Fruit fly (Drosophila melanogaster) whole organism, prepupa: Measurements from ENCODE around the gene CG14968.

Experiments
- Blimp-1 ChIP-seq: fragments of 200-800 bp; sonication (Bioruptor generic); optimal IDR thresholded peaks from 3 replicates; lab custom pipeline; 2017; ENCODE audit warnings: missing biosample characterization, missing genetic modification characterization, mild to moderate bottlenecking, moderate library complexity, missing genetic modification reagents
- CG10669 ChIP-seq: fragments of 200-800 bp; sonication (Bioruptor generic); optimal IDR thresholded peaks from 3 replicates; lab custom pipeline; 2018; ENCODE audit warnings: missing biosample characterization, mild to moderate bottlenecking, missing genetic modification characterization, moderate library complexity
- CG11294 ChIP-seq: fragments of 200-800 bp; sonication (Bioruptor generic); IDR thresholded peaks from 2 replicates; pipeline ENCODE4 v1.3.6; 2022; ENCODE audit warnings: missing biosample characterization, missing genetic modification characterization
- CG11762 ChIP-seq: fragments of 200-800 bp; sonication (Bioruptor generic); optimal IDR thresholded peaks from 3 replicates; lab custom pipeline; 2016; ENCODE audit warnings: missing biosample characterization, missing genetic modification characterization; ENCODE audit not compliant: insufficient read depth
- CG11902 ChIP-seq: fragments of 200-800 bp; sonication (Bioruptor generic); optimal IDR thresholded peaks from 3 replicates; lab custom pipeline; 2016; ENCODE audit warnings: missing biosample characterization, missing genetic modification characterization
- CG15336 ChIP-seq: fragments of 200-800 bp; sonication (Bioruptor generic); IDR thresholded peaks from 2 replicates; pipeline ENCODE4 v1.3.6; 2022; ENCODE audit warnings: missing biosample characterization, missing genetic modification characterization
- CG1621 ChIP-seq: fragments of 200-800 bp; sonication (Bioruptor generic); optimal IDR thresholded peaks from 3 replicates; lab custom pipeline; 2018; ENCODE audit warnings: missing biosample characterization, mild to moderate bottlenecking, missing genetic modification characterization
- CG3032 ChIP-seq: fragments of 200-800 bp; optimal IDR thresholded peaks from 2 replicates; lab custom pipeline; 2019; ENCODE audit warnings: missing biosample characterization, mild to moderate bottlenecking, missing genetic modification characterization, moderate library complexity
- CG31627 ChIP-seq: fragments of 200-800 bp; sonication (Bioruptor generic); optimal IDR thresholded peaks from 3 replicates; lab custom pipeline; 2016; ENCODE audit warnings: missing biosample characterization, missing genetic modification characterization
- CG32006 ChIP-seq: fragments of 200-800 bp; sonication (Bioruptor generic); optimal IDR thresholded peaks from 3 replicates; lab custom pipeline; 2017; ENCODE audit warnings: missing biosample characterization, mild to moderate bottlenecking, missing genetic modification characterization
- CG34406 ChIP-seq: fragments of 200-800 bp; sonication (Bioruptor generic); optimal IDR thresholded peaks from 3 replicates; lab custom pipeline; 2016; ENCODE audit warnings: missing biosample characterization, missing genetic modification characterization
- CG3919 ChIP-seq: fragments of 200-800 bp; sonication (Bioruptor generic); optimal IDR thresholded peaks from 3 replicates; lab custom pipeline; 2016; ENCODE audit warnings: missing biosample characterization, missing genetic modification characterization
- CG4318 ChIP-seq: fragments of 200-800 bp; sonication (Bioruptor generic); optimal IDR thresholded peaks from 3 replicates; lab custom pipeline; 2017; ENCODE audit warnings: missing biosample characterization, mild to moderate bottlenecking, missing genetic modification characterization
- CG6163 ChIP-seq: fragments of 200-800 bp; sonication (Bioruptor generic); IDR thresholded peaks from 3 replicates; pipeline ENCODE4 v1.3.6; 2022; ENCODE audit warnings: missing biosample characterization, missing genetic modification characterization
- CG6276 ChIP-seq: fragments of 200-800 bp; sonication (Bioruptor generic); optimal IDR thresholded peaks from 2 replicates; lab custom pipeline; 2017; ENCODE audit warnings: missing biosample characterization, mild to moderate bottlenecking, missing genetic modification characterization
- CG6792 ChIP-seq: fragments of 200-800 bp; sonication (Bioruptor generic); optimal IDR thresholded peaks from 3 replicates; lab custom pipeline; 2016; ENCODE audit warnings: missing biosample characterization, missing genetic modification characterization
- CG6808 ChIP-seq: fragments of 200-800 bp; sonication (Bioruptor generic); optimal IDR thresholded peaks from 3 replicates; lab custom pipeline; 2017; ENCODE audit warnings: missing biosample characterization, missing genetic modification characterization, mild to moderate bottlenecking, moderate library complexity, missing genetic modification reagents
- CG7368 ChIP-seq: fragments of 200-800 bp; sonication (Bioruptor generic); optimal IDR thresholded peaks from 3 replicates; lab custom pipeline; 2016; ENCODE audit warnings: missing biosample characterization, missing genetic modification characterization
- CG8119 ChIP-seq: fragments of 200-800 bp; sonication (Bioruptor generic); IDR thresholded peaks from 3 replicates; pipeline ENCODE4 v1.3.6; 2022; ENCODE audit warnings: missing biosample characterization, missing genetic modification characterization
- CG8632 ChIP-seq: fragments of 200-800 bp; sonication (Bioruptor generic); optimal IDR thresholded peaks from 3 replicates; lab custom pipeline; 2016; ENCODE audit warnings: missing biosample characterization, missing genetic modification characterization
- CG9139 ChIP-seq: fragments of 200-800 bp; sonication (Bioruptor generic); optimal IDR thresholded peaks from 3 replicates; lab custom pipeline; 2017; ENCODE audit warnings: missing biosample characterization, mild to moderate bottlenecking, missing genetic modification characterization
- Eip75B ChIP-seq: fragments of 200-800 bp; sonication (Bioruptor generic); optimal IDR thresholded peaks from 3 replicates; lab custom pipeline; 2016; ENCODE audit warnings: missing biosample characterization, missing genetic modification characterization
- Eip78C ChIP-seq: fragments of 200-800 bp; sonication (Bioruptor generic); peaks from one replicate; lab custom pipeline; 2016; ENCODE audit warnings: missing biosample characterization, missing genetic modification characterization
- Eip93F ChIP-seq: fragments of 200-800 bp; sonication (Bioruptor generic); optimal IDR thresholded peaks from 2 replicates; lab custom pipeline; 2016; ENCODE audit warnings: missing biosample characterization, mild to moderate bottlenecking, missing genetic modification characterization
- Ets21C ChIP-seq: fragments of 200-800 bp; sonication (Bioruptor generic); optimal IDR thresholded peaks from 3 replicates; lab custom pipeline; 2016; ENCODE audit warnings: missing biosample characterization, missing genetic modification characterization
- Ets96B ChIP-seq: fragments of 200-800 bp; optimal IDR thresholded peaks from 2 replicates; lab custom pipeline; 2019; ENCODE audit warnings: missing biosample characterization, mild to moderate bottlenecking, missing genetic modification characterization, moderate library complexity
- Gug ChIP-seq: fragments of 200-800 bp; sonication (Bioruptor generic); IDR thresholded peaks from 2 replicates; pipeline ENCODE4 v1.3.6; 2022; ENCODE audit warnings: missing biosample characterization, missing genetic modification characterization
- Hr38 ChIP-seq: sonication (Bioruptor generic); optimal IDR thresholded peaks from 2 replicates; lab custom pipeline; 2016; ENCODE audit warnings: missing biosample characterization, missing genetic modification characterization
- Hr4 ChIP-seq: fragments of 200-800 bp; sonication (Bioruptor generic); optimal IDR thresholded peaks from 3 replicates; lab custom pipeline; 2016; ENCODE audit warnings: missing biosample characterization, missing genetic modification characterization
- Lpt ChIP-seq: fragments of 200-800 bp; sonication (Bioruptor generic); optimal IDR thresholded peaks from 3 replicates; lab custom pipeline; 2016; ENCODE audit warnings: missing biosample characterization, missing genetic modification characterization
- OdsH ChIP-seq: fragments of 200-800 bp; sonication (Bioruptor generic); optimal IDR thresholded peaks from 3 replicates; lab custom pipeline; 2016; ENCODE audit warnings: missing biosample characterization, missing genetic modification characterization
- Smox ChIP-seq: fragments of 200-800 bp; sonication (Bioruptor generic); optimal IDR thresholded peaks from 3 replicates; lab custom pipeline; 2016; ENCODE audit warnings: missing biosample characterization, missing genetic modification characterization
- Sox102F ChIP-seq: fragments of 200-800 bp; sonication (Bioruptor generic); optimal IDR thresholded peaks from 2 replicates; lab custom pipeline; 2016; ENCODE audit warnings: missing biosample characterization, mild to moderate bottlenecking, missing genetic modification characterization
- Sox14 ChIP-seq: fragments of 200-800 bp; sonication (Bioruptor generic); optimal IDR thresholded peaks from 3 replicates; lab custom pipeline; 2016; ENCODE audit warnings: missing biosample characterization, missing genetic modification characterization
- Sox15 ChIP-seq: fragments of 200-800 bp; sonication (Bioruptor generic); optimal IDR thresholded peaks from 3 replicates; lab custom pipeline; 2016; ENCODE audit warnings: missing biosample characterization, missing genetic modification characterization
- achi ChIP-seq: fragments of 200-800 bp; sonication (Bioruptor generic); optimal IDR thresholded peaks from 3 replicates; lab custom pipeline; 2016; ENCODE audit warnings: missing biosample characterization, missing genetic modification characterization
- acj6 ChIP-seq: fragments of 200-800 bp; sonication (Bioruptor generic); optimal IDR thresholded peaks from 3 replicates; lab custom pipeline; 2016; ENCODE audit warnings: missing biosample characterization, missing genetic modification characterization
- cyc ChIP-seq: fragments of 200-800 bp; sonication (Bioruptor generic); optimal IDR thresholded peaks from 3 replicates; lab custom pipeline; 2016; ENCODE audit warnings: missing biosample characterization, missing genetic modification characterization
- dac ChIP-seq: fragments of 200-800 bp; sonication (Bioruptor generic); optimal IDR thresholded peaks from 2 replicates; lab custom pipeline; 2017; ENCODE audit warnings: missing biosample characterization, mild to moderate bottlenecking, missing genetic modification characterization
- dsx ChIP-seq: fragments of 200-800 bp; optimal IDR thresholded peaks from 3 replicates; lab custom pipeline; 2019; ENCODE audit warnings: missing biosample characterization, mild to moderate bottlenecking, missing genetic modification characterization, moderate library complexity; ENCODE audit not compliant: poor library complexity, severe bottlenecking
- eg ChIP-seq: fragments of 200-800 bp; sonication (Bioruptor generic); IDR thresholded peaks from 3 replicates; pipeline ENCODE4 v1.3.6; 2022; ENCODE audit warnings: missing biosample characterization, missing genetic modification characterization
- esn ChIP-seq: fragments of 200-800 bp; sonication (Bioruptor generic); optimal IDR thresholded peaks from 2 replicates; lab custom pipeline; 2016; ENCODE audit warnings: missing biosample characterization, mild to moderate bottlenecking, missing genetic modification characterization, moderate library complexity
- fd59A ChIP-seq: fragments of 200-800 bp; sonication (Bioruptor generic); optimal IDR thresholded peaks from 2 replicates; lab custom pipeline; 2017; ENCODE audit warnings: missing biosample characterization, mild to moderate bottlenecking, missing genetic modification characterization, missing genetic modification reagents
- fd85E ChIP-seq: fragments of 200-800 bp; sonication (Bioruptor generic); optimal IDR thresholded peaks from 3 replicates; lab custom pipeline; 2016; ENCODE audit warnings: missing biosample characterization, missing genetic modification characterization
- fkh ChIP-seq: fragments of 200-800 bp; sonication (Bioruptor generic); optimal IDR thresholded peaks from 3 replicates; lab custom pipeline; 2017; ENCODE audit warnings: missing biosample characterization, mild to moderate bottlenecking, missing genetic modification characterization, moderate library complexity
- lz ChIP-seq: fragments of 200-800 bp; sonication (Bioruptor generic); optimal IDR thresholded peaks from 3 replicates; lab custom pipeline; 2016; ENCODE audit warnings: missing biosample characterization, missing genetic modification characterization
- net ChIP-seq: fragments of 200-800 bp; sonication (Bioruptor generic); optimal IDR thresholded peaks from 3 replicates; lab custom pipeline; 2016; ENCODE audit warnings: missing biosample characterization, missing genetic modification characterization
- pdm3 ChIP-seq: fragments of 200-800 bp; sonication (Bioruptor generic); optimal IDR thresholded peaks from 3 replicates; lab custom pipeline; 2016; ENCODE audit warnings: missing biosample characterization, missing genetic modification characterization
- spab ChIP-seq: fragments of 200-800 bp; sonication (Bioruptor generic); optimal IDR thresholded peaks from 2 replicates; lab custom pipeline; 2017; ENCODE audit warnings: missing biosample characterization, mild to moderate bottlenecking, missing genetic modification characterization, missing genetic modification reagents
- ss ChIP-seq, 2 experiments: fragments of 200-800 bp; sonication (Bioruptor generic); optimal IDR thresholded peaks; 2 replicates in 1 of 2; 3 replicates in 1 of 2; lab custom pipeline; 2017 to 2018; ENCODE audit warnings: mild to moderate bottlenecking in 2 of 2, missing biosample characterization in 2 of 2, missing genetic modification characterization in 2 of 2, moderate library complexity in 1 of 2
- svp ChIP-seq: fragments of 200-800 bp; sonication (Bioruptor generic); peaks from one replicate; lab custom pipeline; 2016; ENCODE audit warnings: missing biosample characterization, missing genetic modification characterization
- topi ChIP-seq: fragments of 200-800 bp; sonication (Bioruptor generic); optimal IDR thresholded peaks from 3 replicates; lab custom pipeline; 2016; ENCODE audit warnings: missing biosample characterization, missing genetic modification characterization
- vri ChIP-seq: fragments of 200-800 bp; sonication (Bioruptor generic); optimal IDR thresholded peaks from 3 replicates; lab custom pipeline; 2016; ENCODE audit warnings: missing biosample characterization, mild to moderate bottlenecking, missing genetic modification characterization

The CG14968 gene

dm6 chr3L:3319223-3319643, 16.3 kb upstream of the CG14968 start, which contains the start of the genes PIG-C, CG12016 and Dpm2:
TSS of gene PIG-C (minus strand) at chr3L:3319232.
TSS of gene CG12016 (plus strand) at chr3L:3319555.
TSS of gene Dpm2 (plus strand) at chr3L:3319555.
- TF ChIP-seq CG9139 (no peak), CG32006 (GFP tag; lab: Kevin White, UChicago) (no peak), CG6163 (GFP tag; lab: Robert Waterston, UW) (no peak; the same call in 1 of the 3 replicates), ss (GFP tag; optimal IDR thresholded peaks at IDR 0.05; lab: Kevin White, UChicago) (no peak), fd85E (GFP tag; lab: Kevin White, UChicago) (no peak), CG8119 (GFP tag; lab: Robert Waterston, UW) (no peak), Ets96B (tag; lab: Kevin White, UChicago) (no peak), Lpt (GFP tag; lab: Kevin White, UChicago) (no peak), CG34406 (GFP tag; lab: Kevin White, UChicago) (no peak), Ets21C (GFP tag; lab: Kevin White, UChicago) (peak; percentile 65), svp (GFP tag; lab: Kevin White, UChicago) (peak; percentile 79), CG11294 (GFP tag; lab: Robert Waterston, UW) (no peak), fd59A (GFP tag; lab: Kevin White, UChicago) (peak; percentile 19), CG6276 (GFP tag; lab: Kevin White, UChicago) (no peak), CG3032 (tag; lab: Kevin White, UChicago) (peak; percentile 74), pdm3 (GFP tag; lab: Kevin White, UChicago) (no peak), topi (GFP tag; lab: Kevin White, UChicago) (peak; percentile 64), Smox (GFP tag; lab: Kevin White, UChicago) (no peak), Blimp-1 (GFP tag; lab: Kevin White, UChicago) (no peak), CG6792 (GFP tag; lab: Kevin White, UChicago) (peak; percentile 49), fkh (GFP tag; lab: Kevin White, UChicago) (peak; percentile 92), esn (GFP tag; lab: Kevin White, UChicago) (peak; percentile 77), OdsH (GFP tag; lab: Kevin White, UChicago) (peak; percentile 57), Sox15 (GFP tag; lab: Kevin White, UChicago) (peak; percentile 54), CG10669 (GFP tag; lab: Kevin White, UChicago) (no peak), CG11762 (GFP tag; lab: Kevin White, UChicago) (no peak), Eip75B (no peak), lz (GFP tag; lab: Kevin White, UChicago) (peak; percentile 76), CG8632 (GFP tag; lab: Kevin White, UChicago) (peak; percentile 29), spab (no peak), CG11902 (GFP tag; lab: Kevin White, UChicago) (peak; percentile 45), Gug (GFP tag; lab: Robert Waterston, UW) (peak; percentile 21; the same call in 1 of the 2 replicates), dsx (GFP tag; lab: Kevin White, UChicago) (peak; percentile 23), net (GFP tag; lab: Kevin White, UChicago) (no peak), achi (peak; percentile 36), Hr38 (GFP tag; lab: Kevin White, UChicago) (no peak), vri (GFP tag; lab: Kevin White, UChicago) (peak; percentile 56), Sox102F (GFP tag; lab: Kevin White, UChicago) (no peak), CG7368 (GFP tag; lab: Kevin White, UChicago) (no peak), Eip78C (GFP tag; lab: Kevin White, UChicago) (peak; percentile 87), cyc (peak; percentile 70), CG15336 (no peak), CG6808 (GFP tag; lab: Kevin White, UChicago) (no peak), CG4318 (no peak), dac (GFP tag; lab: Kevin White, UChicago) (peak; percentile 26), eg (no peak; the same call in 2 of the 3 replicates), CG31627 (GFP tag; lab: Kevin White, UChicago) (peak; percentile 85), CG1621 (tag; lab: Kevin White, UChicago) (no peak), Eip93F (GFP tag; lab: Kevin White, UChicago) (no peak), acj6 (GFP tag; lab: Kevin White, UChicago) (peak; percentile 63), Hr4 (GFP tag; lab: Kevin White, UChicago) (peak; percentile 62), CG3919 (GFP tag; lab: Kevin White, UChicago) (no peak), Sox14 (peak; percentile 78)
